Fruit fly (Drosophila melanogaster) whole organism, embryonic: ENCODE measurements around the gene Prp16.

Source experiments
- CG12104 ChIP-seq: fragments of 200-800 bp; sonication (Bioruptor generic); optimal IDR thresholded peaks from 3 replicates; lab custom pipeline; 2016; ENCODE audit warnings: missing biosample characterization, missing genetic modification characterization
- CG12942 ChIP-seq: fragments of 200-800 bp; sonication (Bioruptor generic); optimal IDR thresholded peaks from 3 replicates; lab custom pipeline; 2016; ENCODE audit warnings: missing biosample characterization, missing genetic modification characterization
- CG13775 ChIP-seq: fragments of 200-800 bp; sonication (Bioruptor generic); optimal IDR thresholded peaks from 3 replicates; lab custom pipeline; 2017; ENCODE audit warnings: missing biosample characterization, mild to moderate bottlenecking, missing genetic modification characterization
- CG15514 ChIP-seq: fragments of 200-800 bp; sonication (Bioruptor generic); optimal IDR thresholded peaks from 3 replicates; lab custom pipeline; 2017; ENCODE audit warnings: missing biosample characterization, missing genetic modification characterization, mild to moderate bottlenecking, moderate library complexity, missing genetic modification reagents
- CG15696 ChIP-seq: fragments of 200-800 bp; sonication (Bioruptor generic); optimal IDR thresholded peaks from 2 replicates; lab custom pipeline; 2019; ENCODE audit warnings: missing biosample characterization, mild to moderate bottlenecking, missing genetic modification characterization, moderate library complexity
- CG1602 ChIP-seq: fragments of 200-800 bp; sonication (Bioruptor generic); optimal IDR thresholded peaks from 3 replicates; lab custom pipeline; 2016; ENCODE audit warnings: missing biosample characterization, missing genetic modification characterization
- CG2875 ChIP-seq: fragments of 200-800 bp; sonication (Bioruptor generic); optimal IDR thresholded peaks from 2 replicates; lab custom pipeline; 2017; ENCODE audit warnings: missing biosample characterization, mild to moderate bottlenecking, missing genetic modification characterization, missing genetic modification reagents
- CG30020 ChIP-seq: fragments of 200-800 bp; optimal IDR thresholded peaks from 2 replicates; lab custom pipeline; 2019; ENCODE audit warnings: missing biosample characterization, mild to moderate bottlenecking, missing genetic modification characterization, moderate library complexity
- CG30403 ChIP-seq: fragments of 200-800 bp; sonication (Bioruptor generic); optimal IDR thresholded peaks from 3 replicates; lab custom pipeline; 2016; ENCODE audit warnings: missing biosample characterization, missing genetic modification characterization
- CG34422 ChIP-seq: fragments of 200-800 bp; sonication (Bioruptor generic); IDR thresholded peaks from 3 replicates; pipeline ENCODE4 v1.3.6; 2022; ENCODE audit warnings: missing biosample characterization, missing genetic modification characterization
- CG3838 ChIP-seq: fragments of 200-800 bp; sonication (Bioruptor generic); optimal IDR thresholded peaks from 3 replicates; lab custom pipeline; 2016; ENCODE audit warnings: missing biosample characterization, missing genetic modification characterization
- CG4730 ChIP-seq: fragments of 200-800 bp; sonication (Bioruptor generic); IDR thresholded peaks from 2 replicates; pipeline ENCODE4 v1.3.6; 2022; ENCODE audit warnings: missing biosample characterization, missing genetic modification characterization
- CG6689 ChIP-seq: fragments of 200-800 bp; sonication (Bioruptor generic); IDR thresholded peaks from 2 replicates; pipeline ENCODE4 v1.3.6; 2022; ENCODE audit warnings: missing biosample characterization, missing genetic modification characterization
- CG9727 ChIP-seq: fragments of 200-800 bp; sonication (Bioruptor generic); optimal IDR thresholded peaks from 3 replicates; lab custom pipeline; 2017; ENCODE audit warnings: missing biosample characterization, mild to moderate bottlenecking, missing genetic modification characterization
- CG9932 ChIP-seq: fragments of 200-800 bp; sonication (Bioruptor generic); IDR thresholded peaks from 2 replicates; pipeline ENCODE4 v1.3.6; 2022; ENCODE audit warnings: missing biosample characterization, missing genetic modification characterization
- D19B ChIP-seq: fragments of 200-800 bp; sonication (Bioruptor generic); optimal IDR thresholded peaks from 2 replicates; lab custom pipeline; 2017; ENCODE audit warnings: missing biosample characterization, mild to moderate bottlenecking, missing genetic modification characterization
- Drgx ChIP-seq: fragments of 200-800 bp; sonication (Bioruptor generic); IDR thresholded peaks from 2 replicates; pipeline ENCODE4 v1.3.6; 2022; ENCODE audit warnings: missing biosample characterization, missing genetic modification characterization
- GATAe ChIP-seq: fragments of 200-800 bp; sonication (Bioruptor generic); conservative IDR thresholded peaks from 2 replicates; pipeline ENCODE4 v1.3.6; 2022; ENCODE audit warnings: missing biosample characterization, missing genetic modification characterization
- Gug ChIP-seq: fragments of 200-800 bp; sonication (Bioruptor generic); IDR thresholded peaks from 4 replicates; pipeline ENCODE4 v1.3.6; 2022; ENCODE audit warnings: missing biosample characterization, missing genetic modification characterization
- HHEX ChIP-seq: fragments of 200-800 bp; sonication (Bioruptor generic); optimal IDR thresholded peaks from 3 replicates; lab custom pipeline; 2017; ENCODE audit warnings: missing biosample characterization, mild to moderate bottlenecking, missing genetic modification characterization, missing genetic modification reagents
- HLH4C ChIP-seq: fragments of 200-800 bp; sonication (Bioruptor generic); IDR thresholded peaks from 3 replicates; pipeline ENCODE4 v1.3.6; 2022; ENCODE audit warnings: missing biosample characterization, missing genetic modification characterization; ENCODE audit not compliant: partially characterized antibody
- HmgZ ChIP-seq: fragments of 200-800 bp; sonication (Bioruptor generic); optimal IDR thresholded peaks from 2 replicates; lab custom pipeline; 2018; ENCODE audit warnings: missing biosample characterization, mild to moderate bottlenecking, missing genetic modification characterization
- Lpt ChIP-seq: fragments of >200 bp; optimal IDR thresholded peaks from 2 replicates; lab custom pipeline; 2018; ENCODE audit warnings: missing biosample characterization, missing genetic modification characterization
- NC2β ChIP-seq: fragments of 200-800 bp; sonication (Bioruptor generic); optimal IDR thresholded peaks from 2 replicates; lab custom pipeline; 2016; ENCODE audit warnings: missing biosample characterization, missing genetic modification characterization
- Ssrp ChIP-seq: fragments of 200-800 bp; sonication (Bioruptor generic); optimal IDR thresholded peaks from 2 replicates; lab custom pipeline; 2018; ENCODE audit warnings: missing biosample characterization, mild to moderate bottlenecking, missing genetic modification characterization, moderate library complexity
- Vsx1 ChIP-seq: fragments of 200-800 bp; sonication (Bioruptor generic); optimal IDR thresholded peaks from 2 replicates; lab custom pipeline; 2017; ENCODE audit warnings: missing biosample characterization, mild to moderate bottlenecking, missing genetic modification characterization, missing genetic modification reagents
- ap ChIP-seq: fragments of 200-800 bp; sonication (Bioruptor generic); IDR thresholded peaks from 2 replicates; pipeline ENCODE4 v1.3.6; 2022; ENCODE audit warnings: missing biosample characterization, missing genetic modification characterization
- cad ChIP-seq: fragments of >200 bp; optimal IDR thresholded peaks from 2 replicates; lab custom pipeline; 2017; ENCODE audit warnings: missing biosample characterization, missing genetic modification characterization
- cas ChIP-seq: fragments of 200-800 bp; sonication (Bioruptor generic); IDR thresholded peaks from 2 replicates; pipeline ENCODE4 v1.3.6; 2022; ENCODE audit warnings: missing biosample characterization, missing genetic modification characterization
- cg ChIP-seq: fragments of 200-800 bp; sonication (Bioruptor generic); optimal IDR thresholded peaks from 3 replicates; lab custom pipeline; 2019; ENCODE audit warnings: missing biosample characterization, mild to moderate bottlenecking, missing genetic modification characterization, moderate library complexity
- cwo ChIP-seq: fragments of 200-800 bp; sonication (Bioruptor generic); optimal IDR thresholded peaks from 3 replicates; lab custom pipeline; 2017; ENCODE audit warnings: missing biosample characterization, missing genetic modification characterization, mild to moderate bottlenecking, moderate library complexity, missing genetic modification reagents
- dmrt99B ChIP-seq: fragments of 200-800 bp; sonication (Bioruptor generic); optimal IDR thresholded peaks from 2 replicates; lab custom pipeline; 2018; ENCODE audit warnings: missing biosample characterization, mild to moderate bottlenecking, missing genetic modification characterization, moderate library complexity
- en ChIP-seq: fragments of 200-800 bp; sonication (Bioruptor generic); optimal IDR thresholded peaks from 2 replicates; lab custom pipeline; 2016; ENCODE audit warnings: missing biosample characterization, missing genetic modification characterization
- grn ChIP-seq: fragments of 200-800 bp; sonication (Bioruptor generic); optimal IDR thresholded peaks from 3 replicates; lab custom pipeline; 2017; ENCODE audit warnings: missing biosample characterization, missing genetic modification characterization
- h ChIP-seq: fragments of >200 bp; optimal IDR thresholded peaks from 2 replicates; lab custom pipeline; 2017
- kay ChIP-seq: fragments of 200-800 bp; sonication (Bioruptor generic); optimal IDR thresholded peaks from 2 replicates; lab custom pipeline; 2016; ENCODE audit warnings: missing biosample characterization, missing genetic modification characterization
- klu ChIP-seq: fragments of 200-800 bp; sonication (Bioruptor generic); IDR thresholded peaks from 2 replicates; pipeline ENCODE4 v1.3.6; 2022; ENCODE audit warnings: missing biosample characterization, missing genetic modification characterization
- kni ChIP-seq: fragments of 200-800 bp; sonication (Bioruptor generic); optimal IDR thresholded peaks from 3 replicates; lab custom pipeline; 2017; ENCODE audit warnings: mild to moderate bottlenecking, missing biosample characterization, missing genetic modification reagents, missing genetic modification characterization
- lab ChIP-seq: fragments of 200-800 bp; sonication (Bioruptor generic); optimal IDR thresholded peaks from 3 replicates; lab custom pipeline; 2017; ENCODE audit warnings: missing biosample characterization, missing genetic modification characterization, mild to moderate bottlenecking, moderate library complexity, missing genetic modification reagents
- nom ChIP-seq: fragments of 200-800 bp; sonication (Bioruptor generic); optimal IDR thresholded peaks from 2 replicates; lab custom pipeline; 2017; ENCODE audit warnings: missing biosample characterization, missing genetic modification characterization, mild to moderate bottlenecking, moderate library complexity, missing genetic modification reagents
- phol ChIP-seq: fragments of 200-800 bp; sonication (Bioruptor generic); optimal IDR thresholded peaks from 3 replicates; lab custom pipeline; 2018; ENCODE audit warnings: missing biosample characterization, mild to moderate bottlenecking, missing genetic modification characterization, moderate library complexity
- psq ChIP-seq: fragments of 200-800 bp; sonication (Bioruptor generic); optimal IDR thresholded peaks from 2 replicates; lab custom pipeline; 2017; ENCODE audit warnings: missing biosample characterization, missing genetic modification characterization
- salm ChIP-seq: fragments of 200-800 bp; sonication (Bioruptor generic); optimal IDR thresholded peaks from 2 replicates; lab custom pipeline; 2018; ENCODE audit warnings: missing biosample characterization, mild to moderate bottlenecking, missing genetic modification characterization
- sc ChIP-seq, 3 experiments: fragments of >200 bp in 2 of 3; fragments of 200-800 bp in 1 of 3; sonication (Bioruptor generic) in 1 of 3; optimal IDR thresholded peaks; 2 replicates in 2 of 3; 3 replicates in 1 of 3; lab custom pipeline; 2017; ENCODE audit warnings: mild to moderate bottlenecking in 1 of 3, missing biosample characterization in 1 of 3, missing genetic modification characterization in 1 of 3, missing genetic modification reagents in 1 of 3
- sim ChIP-seq: fragments of 200-800 bp; sonication (Bioruptor generic); IDR thresholded peaks from 2 replicates; pipeline ENCODE4 v1.3.6; 2022; ENCODE audit warnings: missing biosample characterization, missing genetic modification characterization
- slbo ChIP-seq: fragments of 200-800 bp; sonication (Bioruptor generic); IDR thresholded peaks from 2 replicates; pipeline ENCODE4 v1.3.6; 2022; ENCODE audit warnings: missing biosample characterization, missing genetic modification characterization
- sob ChIP-seq: fragments of 200-800 bp; sonication (Bioruptor generic); IDR thresholded peaks from 2 replicates; pipeline ENCODE4 v1.3.6; 2022; ENCODE audit warnings: missing biosample characterization, missing genetic modification characterization
- toy ChIP-seq: fragments of 200-800 bp; sonication (Bioruptor generic); IDR thresholded peaks from 2 replicates; pipeline ENCODE4 v1.3.6; 2022; ENCODE audit warnings: missing biosample characterization, missing genetic modification characterization
- wdn ChIP-seq: fragments of 200-800 bp; sonication (Bioruptor generic); IDR thresholded peaks from 2 replicates; pipeline ENCODE4 v1.3.6; 2022; ENCODE audit warnings: missing biosample characterization, missing genetic modification characterization

Prp16 gene

DNA sequence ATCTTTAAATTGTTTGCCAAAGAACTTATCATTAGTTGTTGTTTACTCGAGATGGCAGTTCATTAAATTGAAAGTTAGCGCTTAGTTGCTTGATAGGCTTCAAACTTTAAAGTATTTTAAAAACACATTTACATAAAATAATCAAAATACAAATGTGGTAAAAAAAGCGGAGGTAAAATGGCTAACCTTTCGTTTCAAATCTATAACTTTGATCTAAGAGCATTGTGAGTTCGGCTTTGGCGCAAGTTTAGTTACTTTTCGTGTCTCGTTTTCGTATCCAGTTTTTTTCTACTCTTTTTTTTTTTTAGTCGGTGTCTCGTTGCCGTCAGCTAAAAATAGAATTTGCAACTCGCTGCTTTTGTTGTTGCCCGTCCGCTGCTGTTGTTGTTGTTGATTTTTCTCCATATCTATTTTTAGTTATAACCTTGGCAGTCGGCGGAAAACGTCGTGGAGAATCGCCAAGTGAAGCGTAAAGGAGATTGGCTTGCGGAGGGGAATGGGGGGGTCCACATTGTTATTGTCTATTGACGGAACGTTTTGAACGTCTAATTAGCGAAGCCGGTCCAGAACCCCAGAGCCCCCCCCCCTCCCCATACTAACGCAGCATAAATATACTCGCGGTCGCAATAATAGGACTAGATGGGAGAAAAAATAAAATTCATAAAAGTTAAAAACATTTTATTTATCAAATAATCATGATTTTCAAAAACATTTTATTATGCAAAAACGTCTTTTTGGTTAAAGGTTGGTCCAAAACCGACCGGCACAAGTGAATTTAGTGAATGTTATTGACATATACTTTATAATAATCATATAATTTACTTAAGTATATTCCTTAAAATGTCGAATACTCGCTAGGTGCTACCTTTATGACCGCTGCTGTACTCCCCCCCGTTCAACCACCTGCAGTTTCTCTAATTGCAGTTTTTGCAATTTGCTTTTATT is 13.6 kb downstream of the Prp16 start (continued):
- TF ChIP-seq psq (GFP tag; lab: Kevin White, UChicago) (no peak), lab (GFP tag; lab: Kevin White, UChicago) (peak; percentile 72), Vsx1 (GFP tag; lab: Kevin White, UChicago) (peak; percentile 21), nom (GFP tag; lab: Kevin White, UChicago) (peak; percentile 55), cad (GFP tag; lab: Kevin White, UChicago) (no peak), CG1602 (no peak), Lpt (GFP tag; lab: Kevin White, UChicago) (no peak), cas (GFP tag; lab: Robert Waterston, UW) (no peak), kni (GFP tag; lab: Kevin White, UChicago) (no peak), toy (GFP tag; lab: Robert Waterston, UW) (no peak), CG30020 (no peak), Gug (GFP tag; lab: Robert Waterston, UW) (0 out of 4 replicates have a peak, but pooled peaks have one; percentile 4), cwo (GFP tag; lab: Kevin White, UChicago) (peak; percentile 45), sc (optimal IDR thresholded peaks at IDR 0.05; lab: Kevin White, UChicago) (no peak), sc (GFP tag; optimal IDR thresholded peaks at IDR 0.05; lab: Kevin White, UChicago) (no peak), wdn (GFP tag; lab: Robert Waterston, UW) (peak; percentile 44; the same call in 1 of the 2 replicates), CG2875 (GFP tag; lab: Kevin White, UChicago) (no peak), HHEX (GFP tag; lab: Kevin White, UChicago) (peak; percentile 59), klu (no peak), CG3838 (GFP tag; lab: Kevin White, UChicago) (no peak), CG15696 (tag; lab: Kevin White, UChicago) (peak; percentile 6), dmrt99B (tag; lab: Kevin White, UChicago) (peak; percentile 57), CG4730 (GFP tag; lab: Robert Waterston, UW) (no peak), sim (no peak), kay (GFP tag; lab: Kevin White, UChicago) (no peak), NC2β (no peak), CG9727 (peak; percentile 54), sob (GFP tag; lab: Robert Waterston, UW) (0 out of 2 replicates have a peak, but pooled peaks have one; percentile 18), salm (tag; lab: Kevin White, UChicago) (no peak), Ssrp (tag; lab: Kevin White, UChicago) (peak; percentile 28), Drgx (GFP tag; lab: Robert Waterston, UW) (peak; percentile 86), h (lab: Kevin White, UChicago) (no peak), CG6689 (GFP tag; lab: Robert Waterston, UW) (peak; percentile 49), grn (GFP tag; lab: Kevin White, UChicago) (no peak), D19B (peak; percentile 44), HLH4C (GFP tag; lab: Robert Waterston, UW) (no peak), CG9932 (peak; percentile 63), CG30403 (GFP tag; lab: Kevin White, UChicago) (peak; percentile 27), CG12942 (no peak), en (GFP tag; lab: Kevin White, UChicago) (no peak), phol (tag; lab: Kevin White, UChicago) (peak; percentile 37), cg (GFP tag; lab: Kevin White, UChicago) (no peak), GATAe (GFP tag; lab: Robert Waterston, UW) (no peak), slbo (GFP tag; lab: Robert Waterston, UW) (peak; percentile 69), CG13775 (GFP tag; lab: Kevin White, UChicago) (peak; percentile 49), CG12104 (GFP tag; lab: Kevin White, UChicago) (peak; percentile 14), HmgZ (tag; lab: Kevin White, UChicago) (no peak), ap (GFP tag; lab: Robert Waterston, UW) (peak; percentile 37; the same call in 1 of the 2 replicates), CG15514 (peak; percentile 19), CG34422 (GFP tag; lab: Robert Waterston, UW) (peak; percentile 43; the same call in 1 of the 3 replicates)
